Worm (Caenorhabditis elegans): Measurements from ENCODE around the gene pfas-1.

DNA sequence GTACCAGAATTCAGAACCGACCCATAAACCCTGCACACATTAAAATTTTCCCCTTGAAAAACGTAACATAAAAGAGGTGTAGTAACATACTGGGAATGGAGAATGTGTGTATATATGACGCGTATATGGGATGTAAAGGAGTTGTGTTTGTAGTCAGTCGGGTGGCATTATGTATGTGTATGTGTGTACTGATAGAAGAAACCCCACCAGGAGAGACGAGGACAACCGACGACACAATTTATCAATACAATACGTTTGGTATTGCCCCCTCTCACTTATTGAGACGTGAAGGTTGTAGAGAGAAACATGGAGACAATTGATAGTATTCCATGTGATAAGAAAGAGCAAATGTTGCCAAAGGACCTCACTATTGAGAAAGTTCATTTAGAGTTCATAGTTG is 25.0 kb upstream of the pfas-1 start:
- TF ChIP-seq hif-1 (tag; optimal IDR thresholded peaks at IDR 0.05), result no peak
- TF ChIP-seq ztf-11 (tag; optimal IDR thresholded peaks at IDR 0.05), result no peak
- TF ChIP-seq dve-1 (tag; optimal IDR thresholded peaks at IDR 0.05; ENCODE audit: insufficient read depth), result peak; percentile 21
- TF ChIP-seq lin-38 (GFP tag; IDR thresholded peaks at IDR 0.05), result no peak
- no peak for TF ChIP-seq dpl-1 (GFP tag; optimal IDR thresholded peaks at IDR 0.05)
- TF ChIP-seq lin-15B (tag; optimal IDR thresholded peaks at IDR 0.05), result no peak

Data from whole organism, L4 larva.